Worm (Caenorhabditis elegans) whole organism, mixed stage, embryonic: ENCODE measurements around the gene Y116A8C.33.

Experiments used
- cnd-1 ChIP-seq: fragments of 200-800 bp; sonication (Bioruptor generic); optimal IDR thresholded peaks from 2 replicates; lab custom pipeline; 2018; ENCODE audit warnings: mild to moderate bottlenecking, missing genetic modification characterization, missing compliant biosample characterization
- elt-1 ChIP-seq: sonication (generic microtip); optimal IDR thresholded peaks from 2 replicates; lab custom pipeline; 2017; ENCODE audit warnings: missing genetic modification characterization, mild to moderate bottlenecking, missing compliant biosample characterization, antibody characterized with exemption, moderate library complexity, borderline replicate concordance; ENCODE audit not compliant: insufficient read depth
- mab-5 ChIP-seq: fragments of 150-350 bp; optimal IDR thresholded peaks from 2 replicates; lab custom pipeline; 2014; ENCODE audit warnings: missing biosample characterization, missing genetic modification characterization
- nhr-28 ChIP-seq: fragments of 150-350 bp; optimal IDR thresholded peaks from 2 replicates; lab custom pipeline; 2014; ENCODE audit warnings: missing biosample characterization, missing genetic modification characterization
- nhr-76 ChIP-seq: sonication (generic microtip); optimal IDR thresholded peaks from 2 replicates; lab custom pipeline; 2017; ENCODE audit warnings: missing biosample characterization, missing genetic modification characterization
- pha-4 ChIP-seq: fragments of 150-350 bp; optimal IDR thresholded peaks from 2 replicates; lab custom pipeline; 2018; ENCODE audit warnings: missing biosample characterization, missing genetic modification reagents, missing genetic modification characterization
- sem-2 ChIP-seq: fragments of 200-800 bp; sonication (Bioruptor generic); optimal IDR thresholded peaks from 2 replicates; lab custom pipeline; 2018; ENCODE audit warnings: mild to moderate bottlenecking, missing genetic modification characterization, missing compliant biosample characterization
- sptf-1 ChIP-seq: sonication (generic microtip); optimal IDR thresholded peaks from 2 replicates; lab custom pipeline; 2017; ENCODE audit warnings: mild to moderate bottlenecking, missing genetic modification characterization, moderate library complexity, missing compliant biosample characterization
- unc-39 ChIP-seq: fragments of 150-350 bp; optimal IDR thresholded peaks from 2 replicates; lab custom pipeline; 2014; ENCODE audit warnings: missing biosample characterization, missing genetic modification characterization

DNA sequence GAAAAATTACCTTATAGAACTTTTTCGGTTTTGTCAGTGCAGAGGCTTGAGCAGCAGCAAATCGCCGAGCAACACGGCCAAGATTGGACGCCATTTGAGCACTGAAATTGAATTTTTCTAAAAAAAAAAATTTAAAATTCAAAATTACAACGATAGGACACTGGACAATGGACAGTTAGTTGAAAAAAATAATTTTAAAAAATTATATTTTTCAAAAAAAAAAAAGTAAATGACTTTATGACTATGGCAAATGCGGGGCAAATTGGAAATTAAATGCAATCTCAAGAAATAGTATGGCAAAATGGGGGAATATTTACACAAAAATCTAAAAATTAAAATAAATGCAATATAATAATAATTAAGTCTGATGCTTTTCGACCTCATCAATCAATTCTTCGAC is 15.7 kb upstream of the Y116A8C.33 start, which contains the start of gene Y116A8C.27:
- no peak for TF ChIP-seq sem-2 (GFP tag; lab: Kevin White, UChicago)
- no peak for TF ChIP-seq elt-1 (tag; lab: Kevin White, UChicago)
- no peak for TF ChIP-seq unc-39 (tag; lab: Kevin White, UChicago)
- no peak for TF ChIP-seq pha-4
- no peak for TF ChIP-seq nhr-28
- no peak for TF ChIP-seq mab-5 (tag; lab: Kevin White, UChicago)
- no peak for TF ChIP-seq sptf-1 (tag; lab: Kevin White, UChicago)
- TF ChIP-seq cnd-1 (tag; lab: Kevin White, UChicago), result no peak
- TF ChIP-seq nhr-76 (tag; lab: Kevin White, UChicago), result no peak
